Fruit fly (Drosophila melanogaster): ENCODE measurements around the gene Acbp2.
A peak's percentile ranks its signal among the peaks of the same experiment; 100 is the strongest.

Gene Acbp2

DNA sequence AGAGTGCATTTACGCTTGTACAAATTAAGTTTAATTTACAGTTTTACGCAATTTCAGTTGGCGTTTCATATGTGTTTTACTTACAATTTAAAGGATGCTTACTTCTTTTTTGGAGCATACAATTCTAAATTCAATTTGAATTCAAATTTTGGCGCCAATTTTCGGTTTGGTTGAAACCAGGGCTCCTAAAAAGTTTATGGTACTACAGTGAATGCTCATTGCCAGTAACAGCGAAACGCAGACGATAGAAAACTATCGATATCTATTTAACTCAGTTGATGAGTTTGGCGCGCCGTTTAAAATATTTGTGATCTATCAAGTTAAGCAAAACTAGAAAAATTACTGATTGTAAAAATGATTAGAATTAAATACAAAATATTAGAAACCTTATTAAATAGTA lies 37.6 kb upstream of the Acbp2 start (continued):
- TF ChIP-seq ato (GFP tag; IDR thresholded peaks at IDR 0.05; ENCODE audit: partially characterized antibody): peak; percentile 58; the same call in 1 of the 2 replicates
- TF ChIP-seq CG15269 (tag; optimal IDR thresholded peaks at IDR 0.05): no peak
- no peak for TF ChIP-seq al (GFP tag; IDR thresholded peaks at IDR 0.05)
- peak; percentile 71 for TF ChIP-seq CG7928 (GFP tag; optimal IDR thresholded peaks at IDR 0.05)
- TF ChIP-seq CG7839 (tag; optimal IDR thresholded peaks at IDR 0.05): no peak
- TF ChIP-seq NfI (GFP tag; optimal IDR thresholded peaks at IDR 0.05): no peak
- no peak for TF ChIP-seq cas (GFP tag; IDR thresholded peaks at IDR 0.05)
- TF ChIP-seq amos (GFP tag; IDR thresholded peaks at IDR 0.05; ENCODE audit: partially characterized antibody): peak; percentile 71
- no peak for TF ChIP-seq oc (tag; optimal IDR thresholded peaks at IDR 0.05)

DNA sequence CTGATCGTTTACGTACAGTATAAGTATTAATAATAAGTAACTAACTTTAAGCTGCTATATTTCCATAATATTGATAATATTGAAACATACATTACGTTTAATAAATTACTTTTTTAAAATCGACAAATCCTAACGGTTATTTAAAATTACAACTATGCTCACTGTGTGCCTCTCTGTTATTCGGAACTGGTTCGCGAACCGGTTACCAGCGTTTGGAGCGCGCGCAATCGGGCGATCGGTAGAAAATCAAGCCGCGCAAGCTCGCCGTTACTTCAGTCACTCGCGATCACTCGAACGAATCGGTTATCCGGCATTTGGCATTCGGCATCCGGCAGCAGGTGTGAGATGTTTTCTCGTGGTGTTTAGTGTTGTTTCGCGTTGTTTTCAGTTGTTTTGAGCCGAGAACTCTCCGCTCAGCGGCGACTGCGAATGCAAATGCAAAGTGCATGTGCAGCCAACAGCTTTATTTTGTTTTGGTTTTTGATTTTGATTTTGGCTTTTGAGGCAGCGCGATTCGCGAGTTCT lies 37.1 kb upstream of the Acbp2 start, which contains the start of gene form3:
Gene form3, plus strand, starts transcription at position 271 of the 525 bp plus-strand sequence.
- TF ChIP-seq crc (GFP tag; optimal IDR thresholded peaks at IDR 0.05): no peak
- no peak for TF ChIP-seq sqz (GFP tag; optimal IDR thresholded peaks at IDR 0.05)
- no peak for TF ChIP-seq Stat92E (GFP tag; optimal IDR thresholded peaks at IDR 0.05)
- no peak for TF ChIP-seq CG7987 (GFP tag; optimal IDR thresholded peaks at IDR 0.05)
- TF ChIP-seq CG7928 (GFP tag; optimal IDR thresholded peaks at IDR 0.05): no peak
- no peak for TF ChIP-seq ken (GFP tag; IDR thresholded peaks at IDR 0.05)
- TF ChIP-seq tna (GFP tag; IDR thresholded peaks at IDR 0.05; ENCODE audit: partially characterized antibody): peak; percentile 45; the same call in 1 of the 2 replicates
- TF ChIP-seq ems (GFP tag; optimal IDR thresholded peaks at IDR 0.05): no peak
- TF ChIP-seq CG8290 (GFP tag; optimal IDR thresholded peaks at IDR 0.05): no peak
- peak in 1 of 2 experiments; percentile 39 for TF ChIP-seq CG8290 (tag; optimal IDR thresholded peaks at IDR 0.05)
- TF ChIP-seq CG17359 (tag; optimal IDR thresholded peaks at IDR 0.05): no peak
- no peak for TF ChIP-seq ara (GFP tag; IDR thresholded peaks at IDR 0.05)
- TF ChIP-seq Oli (tag; optimal IDR thresholded peaks at IDR 0.05): no peak
- no peak for TF ChIP-seq B-H2 (GFP tag; optimal IDR thresholded peaks at IDR 0.05)
- TF ChIP-seq CG34422 (GFP tag; IDR thresholded peaks at IDR 0.05): no peak; the same call in 2 of the 3 replicates
- no peak for TF ChIP-seq Ssrp (tag; optimal IDR thresholded peaks at IDR 0.05)
- TF ChIP-seq nom (GFP tag; optimal IDR thresholded peaks at IDR 0.05): peak; percentile 12
- TF ChIP-seq hb (GFP tag; IDR thresholded peaks at IDR 0.05; ENCODE audit: partially characterized antibody): no peak
- TF ChIP-seq Jarid2 (GFP tag; optimal IDR thresholded peaks at IDR 0.05): peak; percentile 88
- no peak for TF ChIP-seq vfl (GFP tag; optimal IDR thresholded peaks at IDR 0.05)
- no peak for TF ChIP-seq seq (GFP tag; IDR thresholded peaks at IDR 0.05)
- no peak for TF ChIP-seq psq (GFP tag; optimal IDR thresholded peaks at IDR 0.05)
- TF ChIP-seq ind (GFP tag; optimal IDR thresholded peaks at IDR 0.05): no peak
- no peak for TF ChIP-seq CG11398 (GFP tag; optimal IDR thresholded peaks at IDR 0.05)
- TF ChIP-seq unpg (GFP tag; optimal IDR thresholded peaks at IDR 0.05): no peak
- TF ChIP-seq CG6791 (GFP tag; IDR thresholded peaks at IDR 0.05; ENCODE audit: partially characterized antibody): 0 out of 3 replicates have a peak, but pooled peaks have one; percentile 38
- no peak for TF ChIP-seq gro (GFP tag; optimal IDR thresholded peaks at IDR 0.05)
- no peak for TF ChIP-seq chn (GFP tag; optimal IDR thresholded peaks at IDR 0.05)
- no peak for TF ChIP-seq CG7963 (GFP tag; IDR thresholded peaks at IDR 0.05; ENCODE audit: partially characterized antibody)
- TF ChIP-seq Hr3 (GFP tag; optimal IDR thresholded peaks at IDR 0.05): no peak
- TF ChIP-seq ato (GFP tag; IDR thresholded peaks at IDR 0.05; ENCODE audit: partially characterized antibody): no peak
- TF ChIP-seq sens-2 (GFP tag; IDR thresholded peaks at IDR 0.05): no peak
- peak; percentile 5 for TF ChIP-seq pzg (GFP tag; optimal IDR thresholded peaks at IDR 0.05)
- no peak for TF ChIP-seq peb (GFP tag; IDR thresholded peaks at IDR 0.05)
- TF ChIP-seq gcm2 (GFP tag; optimal IDR thresholded peaks at IDR 0.05): no peak
- TF ChIP-seq sisA (GFP tag; IDR thresholded peaks at IDR 0.05): no peak
- no peak for TF ChIP-seq D (optimal IDR thresholded peaks at IDR 0.05)
- no peak for TF ChIP-seq D (GFP tag; optimal IDR thresholded peaks at IDR 0.05)
- no peak for TF ChIP-seq zfh2 (GFP tag; optimal IDR thresholded peaks at IDR 0.05)
- TF ChIP-seq CG3995 (GFP tag; optimal IDR thresholded peaks at IDR 0.05): peak; percentile 82
- no peak for TF ChIP-seq run (tag; optimal IDR thresholded peaks at IDR 0.05)
- no peak for TF ChIP-seq bowl (GFP tag; IDR thresholded peaks at IDR 0.05)
